Worm (Caenorhabditis elegans): ENCODE data around the gene K07D4.9.
"Not testable (repeated sequence)": the region's sequence is repeated elsewhere in the genome, so short reads cannot be mapped to it uniquely, and the experiment has no call there.

K07D4.9 gene

DNA sequence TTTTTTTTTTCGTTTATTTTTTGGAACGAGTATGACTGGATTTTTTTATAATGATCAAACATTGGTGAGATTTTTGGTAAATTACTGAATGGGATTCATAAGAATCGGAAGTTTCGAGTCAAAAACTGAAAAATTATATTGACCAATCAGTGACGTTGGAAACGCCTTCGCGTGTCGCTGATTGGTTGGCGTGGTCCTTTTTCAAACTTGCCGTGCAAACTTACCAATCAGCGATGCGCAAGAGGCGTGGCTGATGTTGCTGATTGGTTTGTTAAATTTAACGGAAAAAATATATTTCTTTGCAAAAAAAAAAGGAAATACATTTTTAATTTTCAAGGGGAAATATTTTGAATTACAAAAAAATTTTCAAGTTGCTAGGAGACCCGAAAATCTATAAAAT, 46.3 kb downstream of the K07D4.9 start:
- TF ChIP-seq egl-18 (GFP tag; IDR thresholded peaks at IDR 0.05): no peak
- TF ChIP-seq ztf-3 (GFP tag; optimal IDR thresholded peaks at IDR 0.05): no peak
- TF ChIP-seq Y53F4B.3 (GFP tag; IDR thresholded peaks at IDR 0.05): no peak
- no peak for TF ChIP-seq ets-4 (GFP tag; optimal IDR thresholded peaks at IDR 0.05)

DNA sequence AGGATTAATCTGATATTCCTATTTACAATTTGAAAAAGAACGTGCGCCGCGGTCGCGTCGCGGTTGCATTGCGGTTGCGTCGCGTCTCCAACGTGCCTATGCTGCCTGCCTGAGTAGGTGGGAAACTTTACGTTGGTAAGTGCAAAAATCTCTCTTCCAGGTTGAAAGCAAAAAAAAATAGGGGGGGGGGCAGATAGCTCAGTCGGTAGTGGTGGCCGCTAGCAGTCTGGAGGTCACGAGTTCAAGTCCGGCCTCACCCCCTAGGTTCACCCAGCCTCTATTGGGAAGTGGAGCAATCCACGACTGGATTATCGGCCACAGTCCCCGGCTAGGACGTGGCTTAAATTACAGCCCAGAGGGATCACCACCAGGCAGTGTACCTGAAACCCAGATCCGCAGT, 49.7 kb downstream of the K07D4.9 start:
- TF ChIP-seq rpc-1 (optimal IDR thresholded peaks at IDR 0.05): not testable (repeated sequence)
- TF ChIP-seq rpc-1 (tag; optimal IDR thresholded peaks at IDR 0.05): peak; percentile 50
- TF ChIP-seq zfh-2 (GFP tag; conservative IDR thresholded peaks at IDR 0.05): peak; percentile 38; the same call in 1 of the 2 replicates

Data from whole organism, young adult.